Fruit fly (Drosophila melanogaster) whole organism, embryonic: ENCODE results near the gene RpS2.

Experiments
- CG10267 ChIP-seq: fragments of 200-800 bp; sonication (Bioruptor generic); optimal IDR thresholded peaks from 2 replicates; lab custom pipeline; 2018; ENCODE audit warnings: missing biosample characterization, mild to moderate bottlenecking, missing genetic modification characterization, moderate library complexity
- CG10431 ChIP-seq: fragments of 200-800 bp; sonication (Bioruptor generic); optimal IDR thresholded peaks from 3 replicates; lab custom pipeline; 2018; ENCODE audit warnings: missing biosample characterization, mild to moderate bottlenecking, missing genetic modification characterization
- CG11247 ChIP-seq: fragments of 200-800 bp; sonication (Bioruptor generic); IDR thresholded peaks from 2 replicates; pipeline ENCODE4 v1.3.6; 2022; ENCODE audit warnings: missing biosample characterization, missing genetic modification characterization
- CG11398 ChIP-seq: fragments of 200-800 bp; sonication (Bioruptor generic); optimal IDR thresholded peaks from 2 replicates; lab custom pipeline; 2016; ENCODE audit warnings: missing biosample characterization, missing genetic modification characterization
- CG12104 ChIP-seq: fragments of 200-800 bp; sonication (Bioruptor generic); optimal IDR thresholded peaks from 3 replicates; lab custom pipeline; 2016; ENCODE audit warnings: missing biosample characterization, missing genetic modification characterization
- CG12299 ChIP-seq: fragments of 200-800 bp; sonication (Bioruptor generic); optimal IDR thresholded peaks from 2 replicates; lab custom pipeline; 2018; ENCODE audit warnings: missing biosample characterization, mild to moderate bottlenecking, missing genetic modification characterization
- CG12942 ChIP-seq: fragments of 200-800 bp; sonication (Bioruptor generic); optimal IDR thresholded peaks from 3 replicates; lab custom pipeline; 2016; ENCODE audit warnings: missing biosample characterization, missing genetic modification characterization
- CG17385 ChIP-seq: fragments of 200-800 bp; sonication (Bioruptor generic); optimal IDR thresholded peaks from 3 replicates; lab custom pipeline; 2018; ENCODE audit warnings: missing biosample characterization, mild to moderate bottlenecking, missing genetic modification characterization
- CG2116 ChIP-seq: fragments of 200-800 bp; sonication (Bioruptor generic); optimal IDR thresholded peaks from 3 replicates; lab custom pipeline; 2018; ENCODE audit warnings: missing biosample characterization, mild to moderate bottlenecking, missing genetic modification characterization
- CG33557 ChIP-seq: fragments of 200-800 bp; sonication (Bioruptor generic); optimal IDR thresholded peaks from 2 replicates; lab custom pipeline; 2019; ENCODE audit warnings: missing biosample characterization, mild to moderate bottlenecking, missing genetic modification characterization, moderate library complexity
- CG34422 ChIP-seq: fragments of 200-800 bp; sonication (Bioruptor generic); IDR thresholded peaks from 3 replicates; pipeline ENCODE4 v1.3.6; 2022; ENCODE audit warnings: missing biosample characterization, missing genetic modification characterization
- CG3995 ChIP-seq: fragments of 200-800 bp; sonication (Bioruptor generic); optimal IDR thresholded peaks from 3 replicates; lab custom pipeline; 2016; ENCODE audit warnings: missing biosample characterization, missing genetic modification characterization
- CG4282 ChIP-seq: fragments of 200-800 bp; sonication (Bioruptor generic); optimal IDR thresholded peaks from 2 replicates; lab custom pipeline; 2016; ENCODE audit warnings: missing biosample characterization, missing genetic modification characterization
- CG4617 ChIP-seq: fragments of 200-800 bp; sonication (Bioruptor generic); optimal IDR thresholded peaks from 3 replicates; lab custom pipeline; 2016; ENCODE audit warnings: missing biosample characterization, missing genetic modification characterization, borderline replicate concordance
- CG7928 ChIP-seq: fragments of 200-800 bp; sonication (Bioruptor generic); optimal IDR thresholded peaks from 2 replicates; lab custom pipeline; 2017; ENCODE audit warnings: missing biosample characterization, mild to moderate bottlenecking, missing genetic modification characterization
- CG8944 ChIP-seq: fragments of 200-800 bp; sonication (Bioruptor generic); optimal IDR thresholded peaks from 3 replicates; lab custom pipeline; 2016; ENCODE audit warnings: missing biosample characterization, missing genetic modification characterization
- CG9609 ChIP-seq: fragments of 200-800 bp; sonication (Bioruptor generic); optimal IDR thresholded peaks from 3 replicates; lab custom pipeline; 2016; ENCODE audit warnings: missing biosample characterization, missing genetic modification characterization
- CHES-1-like ChIP-seq: fragments of 200-800 bp; sonication (Bioruptor generic); optimal IDR thresholded peaks from 2 replicates; lab custom pipeline; 2016; ENCODE audit warnings: missing biosample characterization, missing genetic modification characterization
- Dad ChIP-seq: fragments of 200-800 bp; sonication (Bioruptor generic); optimal IDR thresholded peaks from 3 replicates; lab custom pipeline; 2016; ENCODE audit warnings: missing biosample characterization, missing genetic modification characterization
- Dbx ChIP-seq: fragments of 200-800 bp; sonication (Bioruptor generic); IDR thresholded peaks from 3 replicates; pipeline ENCODE4 v1.3.6; 2022; ENCODE audit warnings: missing biosample characterization, missing genetic modification characterization
- Dll ChIP-seq: fragments of 200-800 bp; sonication (Bioruptor generic); IDR thresholded peaks from 4 replicates; pipeline ENCODE4 v1.3.6; 2022; ENCODE audit warnings: missing biosample characterization, missing genetic modification characterization; ENCODE audit not compliant: partially characterized antibody
- Dref ChIP-seq: fragments of 200-800 bp; sonication (Bioruptor generic); IDR thresholded peaks from 2 replicates; pipeline ENCODE4 v1.3.6; 2022; ENCODE audit warnings: missing biosample characterization, missing genetic modification characterization
- HLH3B ChIP-seq: fragments of 200-800 bp; sonication (Bioruptor generic); IDR thresholded peaks from 2 replicates; pipeline ENCODE4 v1.3.6; 2022; ENCODE audit warnings: missing biosample characterization, missing genetic modification characterization
- HmgZ ChIP-seq: fragments of 200-800 bp; sonication (Bioruptor generic); optimal IDR thresholded peaks from 2 replicates; lab custom pipeline; 2018; ENCODE audit warnings: missing biosample characterization, mild to moderate bottlenecking, missing genetic modification characterization
- MBD-R2 ChIP-seq: fragments of 200-800 bp; sonication (Bioruptor generic); IDR thresholded peaks from 2 replicates; pipeline ENCODE4 v1.3.6; 2022; ENCODE audit warnings: missing biosample characterization, missing genetic modification characterization
- Med ChIP-seq: fragments of 200-800 bp; sonication (Bioruptor generic); peaks from one replicate; lab custom pipeline; 2016; ENCODE audit warnings: missing biosample characterization, missing genetic modification characterization, mild to moderate bottlenecking, inconsistent platforms, moderate library complexity
- Nf-YA ChIP-seq: fragments of 200-800 bp; sonication (Bioruptor generic); IDR thresholded peaks from 2 replicates; pipeline ENCODE4 v1.3.6; 2022; ENCODE audit warnings: missing biosample characterization, missing genetic modification characterization
- Pdp1 ChIP-seq, 2 experiments: fragments of 200-800 bp; sonication (Bioruptor generic); optimal IDR thresholded peaks; 3 replicates each; lab custom pipeline; 2016; ENCODE audit warnings: missing biosample characterization in 2 of 2, missing genetic modification characterization in 2 of 2, mild to moderate bottlenecking in 1 of 2, moderate library complexity in 1 of 2
- Ptx1 ChIP-seq: fragments of 200-800 bp; sonication (Bioruptor generic); IDR thresholded peaks from 2 replicates; pipeline ENCODE4 v1.3.6; 2022; ENCODE audit warnings: missing biosample characterization, missing genetic modification characterization
- Sin3A ChIP-seq: fragments of >200 bp; optimal IDR thresholded peaks from 2 replicates; lab custom pipeline; 2018
- Xrp1 ChIP-seq: fragments of 200-800 bp; sonication (Bioruptor generic); IDR thresholded peaks from 2 replicates; pipeline ENCODE4 v1.3.6; 2022; ENCODE audit warnings: missing biosample characterization, missing genetic modification characterization
- ara ChIP-seq: fragments of 200-800 bp; sonication (Bioruptor generic); IDR thresholded peaks from 2 replicates; pipeline ENCODE4 v1.3.6; 2022; ENCODE audit warnings: missing biosample characterization, missing genetic modification characterization
- ci ChIP-seq: fragments of 200-800 bp; sonication (Bioruptor generic); IDR thresholded peaks from 3 replicates; pipeline ENCODE4 v1.3.6; 2022; ENCODE audit warnings: missing biosample characterization, missing genetic modification characterization
- crp ChIP-seq, 2 experiments: fragments of 200-800 bp; sonication (Bioruptor generic); optimal IDR thresholded peaks; 2 replicates in 1 of 2; 3 replicates in 1 of 2; lab custom pipeline; 2017; ENCODE audit warnings: missing biosample characterization in 2 of 2, missing genetic modification characterization in 2 of 2, mild to moderate bottlenecking in 1 of 2, moderate library complexity in 1 of 2
- disco-r ChIP-seq: fragments of 200-800 bp; sonication (Bioruptor generic); optimal IDR thresholded peaks from 2 replicates; lab custom pipeline; 2016; ENCODE audit warnings: missing biosample characterization, missing genetic modification characterization
- fd96Cb ChIP-seq: fragments of 200-800 bp; sonication (Bioruptor generic); optimal IDR thresholded peaks from 2 replicates; lab custom pipeline; 2018; ENCODE audit warnings: missing biosample characterization, mild to moderate bottlenecking, missing genetic modification characterization, moderate library complexity
- hkb ChIP-seq, 2 experiments: fragments of 200-800 bp in 1 of 2; fragments of >200 bp in 1 of 2; sonication (Bioruptor generic) in 1 of 2; IDR thresholded peaks in 1 of 2; optimal IDR thresholded peaks in 1 of 2; 2 replicates each; pipeline versions ENCODE4 v1.3.6 to Lab custom; 2017 to 2022; ENCODE audit warnings: missing biosample characterization in 1 of 2, missing genetic modification characterization in 1 of 2
- kay ChIP-seq: fragments of 200-800 bp; sonication (Bioruptor generic); optimal IDR thresholded peaks from 2 replicates; lab custom pipeline; 2016; ENCODE audit warnings: missing biosample characterization, missing genetic modification characterization
- kni ChIP-seq: fragments of 200-800 bp; sonication (Bioruptor generic); optimal IDR thresholded peaks from 3 replicates; lab custom pipeline; 2017; ENCODE audit warnings: mild to moderate bottlenecking, missing biosample characterization, missing genetic modification reagents, missing genetic modification characterization
- lab ChIP-seq: fragments of 200-800 bp; sonication (Bioruptor generic); optimal IDR thresholded peaks from 3 replicates; lab custom pipeline; 2017; ENCODE audit warnings: missing biosample characterization, missing genetic modification characterization, mild to moderate bottlenecking, moderate library complexity, missing genetic modification reagents
- lola ChIP-seq, 3 experiments: fragments of >200 bp in 2 of 3; fragments of 200-800 bp in 1 of 3; sonication (Bioruptor generic) in 1 of 3; optimal IDR thresholded peaks; 2 replicates each; lab custom pipeline; 2017 to 2019; ENCODE audit warnings: missing biosample characterization in 3 of 3, missing genetic modification characterization in 3 of 3, mild to moderate bottlenecking in 1 of 3, moderate library complexity in 1 of 3
- mam ChIP-seq: fragments of 200-800 bp; sonication (Bioruptor generic); optimal IDR thresholded peaks from 3 replicates; lab custom pipeline; 2016; ENCODE audit warnings: missing biosample characterization, missing genetic modification characterization
- sd ChIP-seq: fragments of 200-800 bp; sonication (Bioruptor generic); optimal IDR thresholded peaks from 3 replicates; lab custom pipeline; 2018; ENCODE audit warnings: missing biosample characterization, mild to moderate bottlenecking, missing genetic modification characterization, moderate library complexity
- slbo ChIP-seq: fragments of 200-800 bp; sonication (Bioruptor generic); IDR thresholded peaks from 2 replicates; pipeline ENCODE4 v1.3.6; 2022; ENCODE audit warnings: missing biosample characterization, missing genetic modification characterization
- stwl ChIP-seq: fragments of 200-800 bp; sonication (Bioruptor generic); optimal IDR thresholded peaks from 3 replicates; lab custom pipeline; 2018; ENCODE audit warnings: missing biosample characterization, mild to moderate bottlenecking, missing genetic modification characterization, moderate library complexity

Gene RpS2

DNA sequence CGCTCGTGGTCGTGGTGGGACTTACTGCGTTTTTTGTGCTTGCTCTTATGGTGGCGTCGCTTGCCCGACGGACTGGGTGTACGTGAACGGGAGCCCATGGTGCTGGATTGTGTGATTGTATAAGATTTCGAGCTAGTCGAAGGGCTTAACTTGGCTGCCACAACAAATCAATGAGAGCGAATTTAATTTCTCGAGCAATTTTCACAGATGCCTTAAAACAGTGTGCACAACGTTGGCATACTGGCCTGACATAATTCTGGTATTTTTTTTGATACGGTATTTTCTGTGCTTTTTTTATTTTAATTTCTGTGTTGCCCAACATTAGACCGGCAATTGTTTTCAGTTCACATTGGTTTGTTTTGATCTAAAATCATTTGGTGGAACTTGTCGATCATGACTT, 40.6 kb upstream of the RpS2 start, which contains the start of gene Arglu1 (continued):
- TF ChIP-seq CG34422 (peak; percentile 64; the same call in 1 of the 3 replicates), CG33557 (GFP tag; lab: Kevin White, UChicago) (no peak), Dll (GFP tag; lab: Robert Waterston, UW) (0 out of 4 replicates have a peak, but pooled peaks have one; percentile 31), slbo (GFP tag; lab: Robert Waterston, UW) (peak; percentile 36; the same call in 1 of the 2 replicates), lola (GFP tag; optimal IDR thresholded peaks at IDR 0.05; lab: Kevin White, UChicago) (no peak), disco-r (GFP tag; lab: Kevin White, UChicago) (no peak), Sin3A (lab: Kevin White, UChicago) (peak; percentile 18), ara (GFP tag; lab: Robert Waterston, UW) (no peak), CG8944 (no peak), Dad (GFP tag; lab: Kevin White, UChicago) (peak; percentile 5), CG4282 (GFP tag; lab: Kevin White, UChicago) (no peak), Ptx1 (peak; percentile 39; the same call in 1 of the 2 replicates), kni (GFP tag; lab: Kevin White, UChicago) (no peak), Dref (GFP tag; lab: Robert Waterston, UW) (0 out of 2 replicates have a peak, but pooled peaks have one; percentile 34), CG3995 (peak; percentile 1), CG12104 (GFP tag; lab: Kevin White, UChicago) (no peak), CG9609 (GFP tag; lab: Kevin White, UChicago) (no peak), HmgZ (tag; lab: Kevin White, UChicago) (peak; percentile 38), Dbx (peak; percentile 57; the same call in 1 of the 3 replicates), Med (GFP tag; lab: Kevin White, UChicago) (peak; percentile 88), CG11398 (no peak), crp (GFP tag; optimal IDR thresholded peaks at IDR 0.05; lab: Kevin White, UChicago) (peak in 1 of 2 experiments; percentile 41), lab (GFP tag; lab: Kevin White, UChicago) (peak; percentile 33), CG7928 (GFP tag; lab: Kevin White, UChicago) (no peak), CG2116 (GFP tag; lab: Kevin White, UChicago) (peak; percentile 0), CG4617 (peak; percentile 87), CHES-1-like (peak; percentile 39), CG12942 (GFP tag; lab: Kevin White, UChicago) (no peak), CG17385 (GFP tag; lab: Kevin White, UChicago) (no peak), CG10267 (tag; lab: Kevin White, UChicago) (peak; percentile 86), ci (GFP tag; lab: Robert Waterston, UW) (no peak), Pdp1 (GFP tag; optimal IDR thresholded peaks at IDR 0.05; lab: Kevin White, UChicago) (peak in 1 of 2 experiments; percentile 81), kay (no peak), stwl (tag; lab: Kevin White, UChicago) (peak; percentile 52), mam (GFP tag; lab: Kevin White, UChicago) (peak; percentile 53), fd96Cb (tag; lab: Kevin White, UChicago) (no peak), HLH3B (GFP tag; lab: Robert Waterston, UW) (no peak), Xrp1 (0 out of 2 replicates have a peak, but pooled peaks have one; percentile 15), CG12299 (tag; lab: Kevin White, UChicago) (no peak), CG10431 (GFP tag; lab: Kevin White, UChicago) (no peak), Nf-YA (no peak), sd (tag; lab: Kevin White, UChicago) (no peak), MBD-R2 (GFP tag; lab: Robert Waterston, UW) (peak; percentile 88), hkb (optimal IDR thresholded peaks at IDR 0.05; lab: Kevin White, UChicago) (no peak), hkb (GFP tag; IDR thresholded peaks at IDR 0.05; lab: Robert Waterston, UW) (peak; percentile 28; the same call in 1 of the 2 replicates), CG11247 (GFP tag; lab: Robert Waterston, UW) (peak; percentile 39; the same call in 1 of the 2 replicates)
- TF ChIP-seq, all 482 proteins: peak for 71
